Fruit fly (Drosophila melanogaster): ENCODE measurements around the gene CG43901.

DNA sequence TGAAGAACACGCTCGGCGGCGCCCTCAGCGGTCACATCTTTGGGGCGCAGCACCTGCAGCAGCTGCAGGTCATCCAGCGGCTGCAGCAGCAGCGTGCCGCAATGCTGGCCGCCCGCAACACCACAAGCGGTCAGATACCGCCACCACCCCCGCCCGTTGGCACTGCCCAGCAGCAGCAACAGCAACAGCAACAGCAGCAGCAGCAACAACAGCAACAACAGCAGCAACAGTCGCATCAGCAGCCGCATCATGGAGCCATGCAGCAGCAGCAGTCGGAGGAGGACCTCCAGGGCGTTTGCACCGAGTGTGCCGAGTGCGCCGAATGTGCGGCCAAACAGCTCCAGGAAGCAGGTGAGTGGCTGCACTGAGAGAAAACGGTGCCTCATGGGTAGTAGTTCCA, 7.0 kb downstream of the CG43901 start:
- TF ChIP-seq h (optimal IDR thresholded peaks at IDR 0.05) (no peak), psq (optimal IDR thresholded peaks at IDR 0.05) (no peak)

Measured in Kc167 (cell line).